Fruit fly (Drosophila melanogaster): ENCODE data around the gene Sgt.
A peak's percentile ranks its signal among the peaks of the same experiment; 100 is the strongest.

Gene Sgt

dm6 chr2L:17514090-17514715, 42.8 kb downstream of the Sgt start (continued):
- no peak for TF ChIP-seq CG17568 (GFP tag; optimal IDR thresholded peaks at IDR 0.05)
- no peak for TF ChIP-seq CG12744 (GFP tag; optimal IDR thresholded peaks at IDR 0.05)
- peak; percentile 42 for TF ChIP-seq CG7928 (GFP tag; optimal IDR thresholded peaks at IDR 0.05)
- TF ChIP-seq CG13123 (GFP tag; optimal IDR thresholded peaks at IDR 0.05) = no peak
- TF ChIP-seq trem (tag; optimal IDR thresholded peaks at IDR 0.05) = peak; percentile 90
- TF ChIP-seq danr (GFP tag; IDR thresholded peaks at IDR 0.05) = peak; percentile 81
- peak; percentile 75 for TF ChIP-seq CG18619 (GFP tag; optimal IDR thresholded peaks at IDR 0.05)
- peak; percentile 78 for TF ChIP-seq H2.0 (GFP tag; IDR thresholded peaks at IDR 0.05)
- TF ChIP-seq abd-A (tag; optimal IDR thresholded peaks at IDR 0.05) = peak; percentile 89
- TF ChIP-seq CG6254 (GFP tag; optimal IDR thresholded peaks at IDR 0.05) = peak; percentile 84
- peak; percentile 50 for TF ChIP-seq CG8944 (GFP tag; optimal IDR thresholded peaks at IDR 0.05)
- peak; percentile 80 for TF ChIP-seq ken (GFP tag; IDR thresholded peaks at IDR 0.05)
- TF ChIP-seq CG17186 (GFP tag; optimal IDR thresholded peaks at IDR 0.05) = peak; percentile 18
- TF ChIP-seq CG7839 (tag; optimal IDR thresholded peaks at IDR 0.05) = peak; percentile 93
- no peak for TF ChIP-seq Bgb (GFP tag; IDR thresholded peaks at IDR 0.05; ENCODE audit: partially characterized antibody)
- peak; percentile 66 for TF ChIP-seq pb (GFP tag; optimal IDR thresholded peaks at IDR 0.05)
- TF ChIP-seq sob (GFP tag; IDR thresholded peaks at IDR 0.05) = peak; percentile 84
- TF ChIP-seq Atf-2 (GFP tag; optimal IDR thresholded peaks at IDR 0.05) = peak; percentile 60
- TF ChIP-seq dimm (GFP tag; IDR thresholded peaks at IDR 0.05) = peak; percentile 70
- peak; percentile 60; the same call in 2 of the 3 replicates for TF ChIP-seq CG11456 (GFP tag; IDR thresholded peaks at IDR 0.05)
- TF ChIP-seq cwo (GFP tag; optimal IDR thresholded peaks at IDR 0.05) = peak; percentile 83
- TF ChIP-seq hbn (GFP tag; IDR thresholded peaks at IDR 0.05; ENCODE audit: partially characterized antibody) = no peak
- TF ChIP-seq Awh (GFP tag; IDR thresholded peaks at IDR 0.05) = peak; percentile 83
- TF ChIP-seq Rfx (GFP tag; IDR thresholded peaks at IDR 0.05) = peak; percentile 75
- peak; percentile 79 for TF ChIP-seq E2f1 (GFP tag; IDR thresholded peaks at IDR 0.05)
- TF ChIP-seq CG17361 (GFP tag; IDR thresholded peaks at IDR 0.05) = peak; percentile 92
- peak; percentile 48 for TF ChIP-seq grn (GFP tag; optimal IDR thresholded peaks at IDR 0.05)
- TF ChIP-seq mld (GFP tag; IDR thresholded peaks at IDR 0.05; ENCODE audit: partially characterized antibody) = no peak
- peak; percentile 72 for TF ChIP-seq jumu (GFP tag; optimal IDR thresholded peaks at IDR 0.05)
- TF ChIP-seq Doc3 (GFP tag; IDR thresholded peaks at IDR 0.05; ENCODE audit: partially characterized antibody) = no peak
- TF ChIP-seq HLH54F (GFP tag; optimal IDR thresholded peaks at IDR 0.05) = peak; percentile 67
- peak; percentile 79 for TF ChIP-seq pum (GFP tag; optimal IDR thresholded peaks at IDR 0.05)
- no peak for TF ChIP-seq yki (optimal IDR thresholded peaks at IDR 0.05)
- TF ChIP-seq Poxn (GFP tag; IDR thresholded peaks at IDR 0.05) = peak; percentile 35; the same call in 1 of the 2 replicates
- no peak for TF ChIP-seq p53 (GFP tag; optimal IDR thresholded peaks at IDR 0.05)
- TF ChIP-seq Bdp1 (GFP tag; optimal IDR thresholded peaks at IDR 0.05) = peak; percentile 59
- peak; percentile 72 for TF ChIP-seq ERR (GFP tag; optimal IDR thresholded peaks at IDR 0.05)
- TF ChIP-seq Hr3 (GFP tag; optimal IDR thresholded peaks at IDR 0.05) = peak; percentile 86
- TF ChIP-seq D19B (GFP tag; optimal IDR thresholded peaks at IDR 0.05) = peak; percentile 29
- no peak for TF ChIP-seq Doc2 (GFP tag; IDR thresholded peaks at IDR 0.05)
- peak; percentile 86 for TF ChIP-seq ttk (GFP tag; IDR thresholded peaks at IDR 0.05)
- peak; percentile 82 for TF ChIP-seq H15 (GFP tag; IDR thresholded peaks at IDR 0.05)
- TF ChIP-seq bigmax (GFP tag; optimal IDR thresholded peaks at IDR 0.05) = no peak
- TF ChIP-seq Six4 (GFP tag; optimal IDR thresholded peaks at IDR 0.05) = peak; percentile 76
- TF ChIP-seq Sin3A (optimal IDR thresholded peaks at IDR 0.05) = no peak
- TF ChIP-seq lilli (GFP tag; optimal IDR thresholded peaks at IDR 0.05) = peak; percentile 76
- peak; percentile 95 for TF ChIP-seq CG10979 (tag; optimal IDR thresholded peaks at IDR 0.05)
- TF ChIP-seq ranshi (GFP tag; IDR thresholded peaks at IDR 0.05) = peak; percentile 88
- peak; percentile 81 for TF ChIP-seq CG34376 (GFP tag; optimal IDR thresholded peaks at IDR 0.05)
- TF ChIP-seq Xrp1 (GFP tag; IDR thresholded peaks at IDR 0.05) = peak; percentile 95
- peak; percentile 85 for TF ChIP-seq CG9817 (tag; optimal IDR thresholded peaks at IDR 0.05)
- TF ChIP-seq NFAT (GFP tag; IDR thresholded peaks at IDR 0.05) = peak; percentile 49
